Fruit fly (Drosophila melanogaster) whole organism, embryonic: Measurements from ENCODE around the gene lectin-29Ca.
A peak's percentile ranks its signal among the peaks of the same experiment; 100 is the strongest.

ENCODE experiments used
- CG15601 ChIP-seq: fragments of 200-800 bp; sonication (Bioruptor generic); optimal IDR thresholded peaks from 3 replicates; lab custom pipeline; 2019; ENCODE audit warnings: missing biosample characterization, mild to moderate bottlenecking, missing genetic modification characterization, moderate library complexity
- HLH54F ChIP-seq: fragments of 200-800 bp; sonication (Bioruptor generic); optimal IDR thresholded peaks from 3 replicates; lab custom pipeline; 2016; ENCODE audit warnings: missing biosample characterization, missing genetic modification characterization
- aop ChIP-seq: fragments of 200-800 bp; sonication (Bioruptor generic); IDR thresholded peaks from 2 replicates; pipeline ENCODE4 v1.3.6; 2022; ENCODE audit warnings: missing biosample characterization, missing genetic modification characterization
- chif ChIP-seq, 2 experiments: fragments of 200-800 bp; sonication (Bioruptor generic); optimal IDR thresholded peaks; 3 replicates each; lab custom pipeline; 2016; ENCODE audit warnings: missing biosample characterization in 2 of 2, missing genetic modification characterization in 2 of 2
- nom ChIP-seq: fragments of 200-800 bp; sonication (Bioruptor generic); optimal IDR thresholded peaks from 2 replicates; lab custom pipeline; 2017; ENCODE audit warnings: missing biosample characterization, missing genetic modification characterization, mild to moderate bottlenecking, moderate library complexity, missing genetic modification reagents
- p53 ChIP-seq: fragments of 200-800 bp; sonication (Bioruptor generic); optimal IDR thresholded peaks from 2 replicates; lab custom pipeline; 2016; ENCODE audit warnings: missing biosample characterization, missing genetic modification characterization
- peb ChIP-seq: fragments of 200-800 bp; sonication (Bioruptor generic); IDR thresholded peaks from 2 replicates; pipeline ENCODE4 v1.3.6; 2022; ENCODE audit warnings: missing biosample characterization, missing genetic modification characterization
- pita ChIP-seq: fragments of 200-800 bp; sonication (Bioruptor generic); optimal IDR thresholded peaks from 2 replicates; lab custom pipeline; 2017; ENCODE audit warnings: missing biosample characterization, mild to moderate bottlenecking, missing genetic modification characterization

DNA sequence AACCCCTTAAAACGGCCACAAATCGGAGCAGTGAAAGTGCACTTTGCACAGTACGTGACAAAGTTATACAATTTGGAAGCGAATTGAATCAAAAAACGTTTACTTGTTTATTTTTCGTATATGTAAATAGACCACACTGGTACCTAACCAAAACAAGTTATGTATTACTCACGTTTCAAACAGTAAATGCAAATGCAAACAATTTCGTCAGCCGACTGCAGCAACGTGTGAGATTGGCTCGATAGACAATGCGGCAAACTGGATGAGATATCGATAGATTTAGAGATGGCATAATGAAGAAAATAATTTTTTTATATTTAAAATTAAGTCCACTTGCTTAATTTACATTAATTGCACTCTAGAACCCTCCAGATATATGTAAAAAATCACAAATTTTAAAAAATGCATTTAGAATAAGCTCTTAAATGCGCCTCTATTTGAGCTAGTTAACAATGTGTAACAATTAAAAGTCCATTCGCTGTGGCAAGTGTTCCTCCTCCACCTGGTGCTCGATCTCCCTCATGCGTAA, 12.5 kb downstream of the lectin-29Ca start, which contains the start of gene AlaRS:
- TF ChIP-seq nom (GFP tag; lab: Kevin White, UChicago) (peak; percentile 34), CG15601 (tag; lab: Kevin White, UChicago) (peak; percentile 16), HLH54F (no peak), p53 (GFP tag; lab: Kevin White, UChicago) (no peak), chif (GFP tag; optimal IDR thresholded peaks at IDR 0.05; lab: Kevin White, UChicago) (no peak), pita (GFP tag; lab: Kevin White, UChicago) (no peak), aop (GFP tag; lab: Robert Waterston, UW) (no peak), peb (GFP tag; lab: Robert Waterston, UW) (no peak)
